Worm (Caenorhabditis elegans) whole organism, L4 larva: ENCODE results near the gene dpy-9.

Source experiments
- daf-16 ChIP-seq, 3 experiments: sonication (generic microtip); optimal IDR thresholded peaks; 2 replicates each; lab custom pipeline; 2016 to 2017; ENCODE audit warnings: missing genetic modification characterization in 3 of 3, missing genetic modification reagents in 3 of 3, mild to moderate bottlenecking in 2 of 3, missing compliant biosample characterization in 2 of 3, missing biosample characterization in 1 of 3, moderate library complexity in 1 of 3
- dve-1 ChIP-seq: sonication (generic microtip); optimal IDR thresholded peaks from 2 replicates; lab custom pipeline; 2017; ENCODE audit warnings: antibody characterized with exemption, mild to moderate bottlenecking, missing genetic modification characterization, missing compliant biosample characterization; ENCODE audit not compliant: insufficient read depth
- lin-13 ChIP-seq: fragments of 150-350 bp; optimal IDR thresholded peaks from 2 replicates; lab custom pipeline; 2014; ENCODE audit warnings: missing biosample characterization, missing genetic modification reagents, missing genetic modification characterization
- lin-39 ChIP-seq: fragments of 150-350 bp; optimal IDR thresholded peaks from 2 replicates; lab custom pipeline; 2014; ENCODE audit warnings: missing biosample characterization, missing genetic modification reagents, missing genetic modification characterization
- madf-9 ChIP-seq: fragments of 200-800 bp; sonication (Bioruptor generic); conservative IDR thresholded peaks from 2 replicates; pipeline ENCODE4 v1.3.6; 2022; ENCODE audit warnings: missing genetic modification reagents, missing genetic modification characterization, missing compliant biosample characterization
- nhr-11 ChIP-seq: fragments of 150-350 bp; optimal IDR thresholded peaks from 2 replicates; lab custom pipeline; 2014; ENCODE audit warnings: missing biosample characterization, missing genetic modification characterization
- unc-130 ChIP-seq: sonication (generic microtip); optimal IDR thresholded peaks from 2 replicates; lab custom pipeline; 2016; ENCODE audit warnings: missing genetic modification reagents, missing genetic modification characterization, missing compliant biosample characterization
- zag-1 ChIP-seq: fragments of 150-350 bp; optimal IDR thresholded peaks from 2 replicates; lab custom pipeline; 2014; ENCODE audit warnings: missing biosample characterization, missing genetic modification characterization

DNA sequence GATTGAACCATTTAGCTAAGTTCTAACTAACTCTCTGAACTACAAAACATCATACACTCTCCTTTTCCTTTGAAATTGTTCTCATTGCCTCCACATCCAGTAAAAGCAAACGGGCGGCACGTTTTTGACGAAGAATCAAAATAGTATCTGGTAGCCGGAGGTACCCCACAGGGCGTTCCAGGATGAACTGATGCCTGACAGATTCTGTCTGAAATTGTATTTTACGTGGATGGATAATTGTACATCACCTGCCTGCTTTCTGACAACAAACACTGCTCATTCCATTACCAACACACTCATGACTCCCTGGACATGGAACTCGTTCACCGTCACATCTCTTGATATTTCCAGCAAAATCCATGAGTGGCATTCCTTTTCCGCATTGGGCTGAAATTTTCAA, 31.4 kb upstream of the dpy-9 start:
- TF ChIP-seq dve-1 (tag; lab: Kevin White, UChicago) (no peak), daf-16 (GFP tag; optimal IDR thresholded peaks at IDR 0.05; lab: Kevin White, UChicago) (no peak), daf-16 (tag; optimal IDR thresholded peaks at IDR 0.05; lab: Kevin White, UChicago) (no peak), nhr-11 (tag; lab: Kevin White, UChicago) (no peak), zag-1 (no peak), lin-13 (GFP tag; lab: Kevin White, UChicago) (no peak), madf-9 (GFP tag; lab: Robert Waterston, UW) (no peak), unc-130 (GFP tag; lab: Kevin White, UChicago) (no peak), lin-39 (no peak)
